Fruit fly (Drosophila melanogaster) whole organism, embryonic: ENCODE results near the gene CG42268.

Experiments
- Ada2b ChIP-seq: fragments of 200-800 bp; sonication (Bioruptor generic); IDR thresholded peaks from 2 replicates; pipeline ENCODE4 v1.3.6; 2022; ENCODE audit warnings: missing biosample characterization, missing genetic modification characterization
- Atf3 ChIP-seq: fragments of 200-800 bp; sonication (Bioruptor generic); optimal IDR thresholded peaks from 3 replicates; lab custom pipeline; 2016; ENCODE audit warnings: missing biosample characterization, missing genetic modification characterization
- CG10431 ChIP-seq: fragments of 200-800 bp; sonication (Bioruptor generic); optimal IDR thresholded peaks from 3 replicates; lab custom pipeline; 2018; ENCODE audit warnings: missing biosample characterization, mild to moderate bottlenecking, missing genetic modification characterization
- CG11560 ChIP-seq: fragments of 200-800 bp; sonication (Bioruptor generic); IDR thresholded peaks from 3 replicates; pipeline ENCODE4 v1.3.6; 2022; ENCODE audit warnings: missing biosample characterization, missing genetic modification characterization
- CG12299 ChIP-seq: fragments of 200-800 bp; sonication (Bioruptor generic); optimal IDR thresholded peaks from 2 replicates; lab custom pipeline; 2018; ENCODE audit warnings: missing biosample characterization, mild to moderate bottlenecking, missing genetic modification characterization
- CG13123 ChIP-seq: fragments of 200-800 bp; sonication (Bioruptor generic); optimal IDR thresholded peaks from 2 replicates; lab custom pipeline; 2016; ENCODE audit warnings: missing biosample characterization, missing genetic modification characterization
- CG14860 ChIP-seq: fragments of 200-800 bp; sonication (Bioruptor generic); IDR thresholded peaks from 3 replicates; pipeline ENCODE4 v1.3.6; 2022; ENCODE audit warnings: missing biosample characterization, missing genetic modification characterization; ENCODE audit not compliant: partially characterized antibody
- CG2712 ChIP-seq: fragments of 200-800 bp; optimal IDR thresholded peaks from 3 replicates; lab custom pipeline; 2019; ENCODE audit warnings: missing biosample characterization, mild to moderate bottlenecking, missing genetic modification characterization, moderate library complexity
- CG3407 ChIP-seq: fragments of 200-800 bp; sonication (Bioruptor generic); optimal IDR thresholded peaks from 2 replicates; lab custom pipeline; 2018; ENCODE audit warnings: missing biosample characterization, mild to moderate bottlenecking, missing genetic modification characterization
- CG42726 ChIP-seq: fragments of 200-800 bp; sonication (Bioruptor generic); IDR thresholded peaks from 2 replicates; pipeline ENCODE4 v1.3.6; 2022; ENCODE audit warnings: missing biosample characterization, missing genetic modification characterization; ENCODE audit not compliant: partially characterized antibody
- CG4617 ChIP-seq: fragments of 200-800 bp; sonication (Bioruptor generic); optimal IDR thresholded peaks from 3 replicates; lab custom pipeline; 2016; ENCODE audit warnings: missing biosample characterization, missing genetic modification characterization, borderline replicate concordance
- CG8765 ChIP-seq: fragments of 200-800 bp; sonication (Bioruptor generic); IDR thresholded peaks from 2 replicates; pipeline ENCODE4 v1.3.6; 2022; ENCODE audit warnings: missing biosample characterization, missing genetic modification characterization
- CG9437 ChIP-seq: fragments of 200-800 bp; sonication (Bioruptor generic); optimal IDR thresholded peaks from 2 replicates; lab custom pipeline; 2018; ENCODE audit warnings: missing biosample characterization, mild to moderate bottlenecking, missing genetic modification characterization
- CG9932 ChIP-seq: fragments of 200-800 bp; sonication (Bioruptor generic); IDR thresholded peaks from 2 replicates; pipeline ENCODE4 v1.3.6; 2022; ENCODE audit warnings: missing biosample characterization, missing genetic modification characterization
- CHES-1-like ChIP-seq: fragments of 200-800 bp; sonication (Bioruptor generic); optimal IDR thresholded peaks from 2 replicates; lab custom pipeline; 2016; ENCODE audit warnings: missing biosample characterization, missing genetic modification characterization
- CoRest ChIP-seq: fragments of 200-800 bp; sonication (Bioruptor generic); optimal IDR thresholded peaks from 3 replicates; lab custom pipeline; 2018; ENCODE audit warnings: missing biosample characterization, mild to moderate bottlenecking, missing genetic modification characterization, moderate library complexity
- D ChIP-seq, 2 experiments: fragments of 200-800 bp in 1 of 2; fragments of >200 bp in 1 of 2; sonication (Bioruptor generic) in 1 of 2; optimal IDR thresholded peaks; 2 replicates in 1 of 2; 3 replicates in 1 of 2; lab custom pipeline; 2017; ENCODE audit warnings: mild to moderate bottlenecking in 1 of 2, missing biosample characterization in 1 of 2, missing genetic modification characterization in 1 of 2, missing genetic modification reagents in 1 of 2
- Dbx ChIP-seq: fragments of 200-800 bp; sonication (Bioruptor generic); IDR thresholded peaks from 3 replicates; pipeline ENCODE4 v1.3.6; 2022; ENCODE audit warnings: missing biosample characterization, missing genetic modification characterization
- Dfd ChIP-seq, 2 experiments: fragments of >200 bp; optimal IDR thresholded peaks; 2 replicates each; lab custom pipeline; 2017; ENCODE audit warnings: missing biosample characterization in 2 of 2, missing genetic modification characterization in 2 of 2
- Dref ChIP-seq: fragments of 200-800 bp; sonication (Bioruptor generic); IDR thresholded peaks from 2 replicates; pipeline ENCODE4 v1.3.6; 2022; ENCODE audit warnings: missing biosample characterization, missing genetic modification characterization
- Gsc ChIP-seq: fragments of 200-800 bp; sonication (Bioruptor generic); IDR thresholded peaks from 2 replicates; pipeline ENCODE4 v1.3.6; 2022; ENCODE audit warnings: missing biosample characterization, missing genetic modification characterization
- HHEX ChIP-seq: fragments of 200-800 bp; sonication (Bioruptor generic); optimal IDR thresholded peaks from 3 replicates; lab custom pipeline; 2017; ENCODE audit warnings: missing biosample characterization, mild to moderate bottlenecking, missing genetic modification characterization, missing genetic modification reagents
- Jarid2 ChIP-seq: fragments of 200-800 bp; sonication (Bioruptor generic); optimal IDR thresholded peaks from 3 replicates; lab custom pipeline; 2017; ENCODE audit warnings: mild to moderate bottlenecking, missing biosample characterization, missing genetic modification reagents, missing genetic modification characterization
- Lim3 ChIP-seq: fragments of 200-800 bp; sonication (Bioruptor generic); IDR thresholded peaks from 2 replicates; pipeline ENCODE4 v1.3.6; 2022; ENCODE audit warnings: missing biosample characterization, missing genetic modification characterization
- Lpt ChIP-seq: fragments of >200 bp; optimal IDR thresholded peaks from 2 replicates; lab custom pipeline; 2018; ENCODE audit warnings: missing biosample characterization, missing genetic modification characterization
- NC2α ChIP-seq: fragments of 200-800 bp; sonication (Bioruptor generic); optimal IDR thresholded peaks from 2 replicates; lab custom pipeline; 2016; ENCODE audit warnings: missing biosample characterization, missing genetic modification characterization
- NC2β ChIP-seq: fragments of 200-800 bp; sonication (Bioruptor generic); optimal IDR thresholded peaks from 2 replicates; lab custom pipeline; 2016; ENCODE audit warnings: missing biosample characterization, missing genetic modification characterization
- Nf-YC ChIP-seq: fragments of 200-800 bp; optimal IDR thresholded peaks from 3 replicates; lab custom pipeline; 2019; ENCODE audit warnings: missing biosample characterization, mild to moderate bottlenecking, missing genetic modification characterization, moderate library complexity
- Sry-δ ChIP-seq: fragments of 200-800 bp; sonication (Bioruptor generic); optimal IDR thresholded peaks from 2 replicates; lab custom pipeline; 2016; ENCODE audit warnings: missing biosample characterization, missing genetic modification characterization
- Ssrp ChIP-seq: fragments of 200-800 bp; sonication (Bioruptor generic); optimal IDR thresholded peaks from 2 replicates; lab custom pipeline; 2018; ENCODE audit warnings: missing biosample characterization, mild to moderate bottlenecking, missing genetic modification characterization, moderate library complexity
- Stat92E ChIP-seq, 3 experiments: fragments of >200 bp in 2 of 3; fragments of 200-800 bp in 1 of 3; sonication (Bioruptor generic) in 1 of 3; optimal IDR thresholded peaks; 2 replicates each; lab custom pipeline; 2017 to 2019; ENCODE audit warnings: missing biosample characterization in 3 of 3, missing genetic modification characterization in 3 of 3, mild to moderate bottlenecking in 1 of 3, moderate library complexity in 1 of 3
- Trl ChIP-seq, 3 experiments: fragments of >200 bp in 2 of 3; fragments of 200-800 bp in 1 of 3; sonication (Bioruptor generic) in 1 of 3; optimal IDR thresholded peaks; 2 replicates in 1 of 3; 3 replicates in 2 of 3; lab custom pipeline; 2016 to 2017; ENCODE audit warnings: missing biosample characterization in 1 of 3, missing genetic modification characterization in 1 of 3
- ab ChIP-seq: fragments of 200-800 bp; sonication (Bioruptor generic); optimal IDR thresholded peaks from 2 replicates; lab custom pipeline; 2016; ENCODE audit warnings: missing biosample characterization, missing genetic modification characterization
- bbx ChIP-seq: fragments of 200-800 bp; sonication (Bioruptor generic); IDR thresholded peaks from 2 replicates; pipeline ENCODE4 v1.3.6; 2022; ENCODE audit warnings: missing biosample characterization, missing genetic modification characterization; ENCODE audit not compliant: partially characterized antibody
- bcd ChIP-seq: fragments of 200-800 bp; sonication (Bioruptor generic); optimal IDR thresholded peaks from 2 replicates; lab custom pipeline; 2017; ENCODE audit warnings: missing biosample characterization, mild to moderate bottlenecking, missing genetic modification characterization
- bsh ChIP-seq, 2 experiments: fragments of 200-800 bp; sonication (Bioruptor generic); optimal IDR thresholded peaks; 2 replicates each; lab custom pipeline; 2017 to 2018; ENCODE audit warnings: mild to moderate bottlenecking in 2 of 2, missing biosample characterization in 2 of 2, missing genetic modification characterization in 2 of 2, moderate library complexity in 1 of 2
- crc ChIP-seq: fragments of 200-800 bp; sonication (Bioruptor generic); optimal IDR thresholded peaks from 2 replicates; lab custom pipeline; 2016; ENCODE audit warnings: missing biosample characterization, missing genetic modification characterization
- croc ChIP-seq: fragments of 200-800 bp; sonication (Bioruptor generic); conservative IDR thresholded peaks from 3 replicates; pipeline ENCODE4 v1.3.6; 2022; ENCODE audit warnings: missing biosample characterization, missing genetic modification characterization
- ham ChIP-seq: fragments of 200-800 bp; sonication (Bioruptor generic); IDR thresholded peaks from 2 replicates; pipeline ENCODE4 v1.3.6; 2022; ENCODE audit warnings: missing biosample characterization, missing genetic modification characterization
- lmd ChIP-seq: fragments of 200-800 bp; sonication (Bioruptor generic); IDR thresholded peaks from 2 replicates; pipeline ENCODE4 v1.3.6; 2022; ENCODE audit warnings: missing biosample characterization, missing genetic modification characterization
- nmo ChIP-seq: fragments of 200-800 bp; sonication (Bioruptor generic); optimal IDR thresholded peaks from 2 replicates; lab custom pipeline; 2018; ENCODE audit warnings: missing biosample characterization, mild to moderate bottlenecking, missing genetic modification characterization, moderate library complexity
- pan ChIP-seq, 4 experiments: fragments of >200 bp in 3 of 4; fragments of 200-800 bp in 1 of 4; sonication (Bioruptor generic) in 1 of 4; optimal IDR thresholded peaks in 3 of 4; IDR thresholded peaks in 1 of 4; 2 replicates each; pipeline versions ENCODE4 v1.3.6 to Lab custom; 2017 to 2022; ENCODE audit warnings: missing biosample characterization in 2 of 4, missing genetic modification characterization in 2 of 4, mixed read lengths in 1 of 4
- pita ChIP-seq: fragments of 200-800 bp; sonication (Bioruptor generic); optimal IDR thresholded peaks from 2 replicates; lab custom pipeline; 2017; ENCODE audit warnings: missing biosample characterization, mild to moderate bottlenecking, missing genetic modification characterization
- pnt ChIP-seq: fragments of 200-800 bp; sonication (Bioruptor generic); optimal IDR thresholded peaks from 3 replicates; lab custom pipeline; 2016; ENCODE audit warnings: missing biosample characterization, missing genetic modification characterization
- pum ChIP-seq: fragments of 200-800 bp; sonication (Bioruptor generic); optimal IDR thresholded peaks from 2 replicates; lab custom pipeline; 2016; ENCODE audit warnings: missing biosample characterization, missing genetic modification characterization
- stwl ChIP-seq: fragments of 200-800 bp; sonication (Bioruptor generic); optimal IDR thresholded peaks from 3 replicates; lab custom pipeline; 2018; ENCODE audit warnings: missing biosample characterization, mild to moderate bottlenecking, missing genetic modification characterization, moderate library complexity
- tap ChIP-seq: fragments of 200-800 bp; optimal IDR thresholded peaks from 3 replicates; lab custom pipeline; 2019; ENCODE audit warnings: missing biosample characterization, mild to moderate bottlenecking, missing genetic modification characterization, moderate library complexity
- unpg ChIP-seq: fragments of 200-800 bp; sonication (Bioruptor generic); optimal IDR thresholded peaks from 3 replicates; lab custom pipeline; 2018; ENCODE audit warnings: missing biosample characterization, mild to moderate bottlenecking, missing genetic modification characterization, moderate library complexity
- vvl ChIP-seq: fragments of 200-800 bp; sonication (Bioruptor generic); IDR thresholded peaks from 2 replicates; pipeline ENCODE4 v1.3.6; 2022; ENCODE audit warnings: missing biosample characterization, missing genetic modification characterization
- wdn ChIP-seq: fragments of 200-800 bp; sonication (Bioruptor generic); IDR thresholded peaks from 2 replicates; pipeline ENCODE4 v1.3.6; 2022; ENCODE audit warnings: missing biosample characterization, missing genetic modification characterization

Gene CG42268

DNA sequence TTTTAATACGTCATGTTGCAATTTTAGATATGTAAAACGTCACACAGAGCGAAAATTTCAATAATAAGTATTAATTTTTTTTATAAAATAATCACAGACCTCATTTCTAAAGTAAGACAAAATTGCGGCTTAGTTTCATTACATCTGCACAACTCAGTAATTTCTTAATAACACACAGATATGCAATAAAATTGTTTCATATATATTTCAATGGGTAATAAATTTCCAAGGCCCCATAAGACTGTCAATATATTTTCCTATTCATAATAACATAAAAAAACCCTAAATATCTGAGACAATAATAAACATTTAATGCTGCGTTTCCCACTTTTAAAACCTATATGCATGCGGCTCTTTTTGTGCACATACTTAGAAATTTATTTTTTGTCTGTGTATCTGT is 64.5 kb downstream of the CG42268 start (continued):
- TF ChIP-seq Dbx (no peak), bbx (GFP tag; lab: Robert Waterston, UW) (no peak), lmd (GFP tag; lab: Robert Waterston, UW) (peak; percentile 21; the same call in 1 of the 2 replicates), crc (GFP tag; lab: Kevin White, UChicago) (no peak), HHEX (GFP tag; lab: Kevin White, UChicago) (peak; percentile 2), ab (GFP tag; lab: Kevin White, UChicago) (no peak), NC2β (GFP tag; lab: Kevin White, UChicago) (no peak), CG14860 (no peak), CG3407 (GFP tag; lab: Kevin White, UChicago) (no peak), Lpt (GFP tag; lab: Kevin White, UChicago) (no peak), CG2712 (tag; lab: Kevin White, UChicago) (peak; percentile 63), nmo (peak; percentile 56), croc (GFP tag; lab: Robert Waterston, UW) (no peak), CG13123 (GFP tag; lab: Kevin White, UChicago) (no peak), ham (GFP tag; lab: Robert Waterston, UW) (no peak), Trl (optimal IDR thresholded peaks at IDR 0.05; lab: Kevin White, UChicago) (no peak), Trl (GFP tag; optimal IDR thresholded peaks at IDR 0.05; lab: Kevin White, UChicago) (no peak), wdn (no peak), Gsc (GFP tag; lab: Robert Waterston, UW) (no peak), pnt (no peak), CG10431 (no peak), CG8765 (GFP tag; lab: Robert Waterston, UW) (no peak), CG42726 (no peak), pum (GFP tag; lab: Kevin White, UChicago) (no peak), Dfd (GFP tag; optimal IDR thresholded peaks at IDR 0.05; lab: Kevin White, UChicago) (no peak), Jarid2 (GFP tag; lab: Kevin White, UChicago) (no peak), Lim3 (no peak), bsh (GFP tag; optimal IDR thresholded peaks at IDR 0.05; lab: Kevin White, UChicago) (peak in 1 of 2 experiments; percentile 21), CG11560 (tag; lab: Robert Waterston, UW) (no peak), Stat92E (GFP tag; optimal IDR thresholded peaks at IDR 0.05; lab: Kevin White, UChicago) (no peak), CHES-1-like (GFP tag; lab: Kevin White, UChicago) (no peak), bcd (GFP tag; lab: Kevin White, UChicago) (peak; percentile 44), CG4617 (GFP tag; lab: Kevin White, UChicago) (no peak), pan (optimal IDR thresholded peaks at IDR 0.05; lab: Kevin White, UChicago) (no peak), pan (GFP tag; optimal IDR thresholded peaks at IDR 0.05 in 1 of 2, IDR thresholded peaks at IDR 0.05 in 1 of 2) (no peak), CoRest (tag; lab: Kevin White, UChicago) (peak; percentile 44), tap (tag; lab: Kevin White, UChicago) (peak; percentile 6), pita (no peak), Ada2b (GFP tag; lab: Robert Waterston, UW) (no peak), NC2α (no peak), Sry-δ (GFP tag; lab: Kevin White, UChicago) (no peak), vvl (peak; percentile 32; the same call in 1 of the 2 replicates), Dref (GFP tag; lab: Robert Waterston, UW) (no peak), stwl (no peak), D (optimal IDR thresholded peaks at IDR 0.05; lab: Kevin White, UChicago) (no peak), D (GFP tag; optimal IDR thresholded peaks at IDR 0.05; lab: Kevin White, UChicago) (no peak), Ssrp (tag; lab: Kevin White, UChicago) (peak; percentile 34), CG9437 (GFP tag; lab: Kevin White, UChicago) (peak; percentile 39), CG12299 (tag; lab: Kevin White, UChicago) (no peak), Atf3 (GFP tag; lab: Kevin White, UChicago) (no peak), unpg (GFP tag; lab: Kevin White, UChicago) (peak; percentile 41), Nf-YC (peak; percentile 43), CG9932 (no peak)
